Worm (Caenorhabditis elegans): Measurements from ENCODE around the gene sri-40.
"Not testable (repeated sequence)": the region's sequence is repeated elsewhere in the genome, so short reads cannot be mapped to it uniquely, and the experiment has no call there.

sri-40 gene

DNA sequence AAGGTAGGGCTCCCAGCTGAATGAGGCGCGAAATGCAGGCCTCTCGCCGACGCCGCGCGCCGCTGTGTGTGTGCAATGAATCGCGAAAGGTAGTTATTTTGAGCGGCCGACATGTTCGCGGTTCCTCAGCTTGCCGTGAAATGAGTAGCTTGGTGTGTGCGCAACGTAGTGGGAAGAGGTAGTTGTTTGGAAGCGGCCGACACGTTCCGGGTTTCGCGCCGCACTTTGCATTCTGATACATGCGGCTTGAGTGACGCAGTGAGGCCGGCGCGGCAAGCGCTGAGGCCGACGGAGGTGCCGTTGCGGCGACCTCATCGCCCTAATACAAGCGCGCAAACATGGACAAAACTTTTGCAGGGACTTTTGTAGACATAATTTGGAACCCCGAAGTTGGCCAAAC, 18.0 kb downstream of the sri-40 start:
- TF ChIP-seq hmg-11 (tag; optimal IDR thresholded peaks at IDR 0.05): no peak
- TF ChIP-seq nhr-76 (tag; optimal IDR thresholded peaks at IDR 0.05): no peak
- no peak for TF ChIP-seq fos-1 (tag; optimal IDR thresholded peaks at IDR 0.05)
- TF ChIP-seq ztf-11 (tag; optimal IDR thresholded peaks at IDR 0.05): no peak
- no peak for TF ChIP-seq fkh-2 (tag; optimal IDR thresholded peaks at IDR 0.05)
- TF ChIP-seq egl-27 (tag; optimal IDR thresholded peaks at IDR 0.05): no peak
- TF ChIP-seq R02D3.7 (tag; optimal IDR thresholded peaks at IDR 0.05): no peak
- no peak for TF ChIP-seq eor-1 (tag; optimal IDR thresholded peaks at IDR 0.05)

DNA sequence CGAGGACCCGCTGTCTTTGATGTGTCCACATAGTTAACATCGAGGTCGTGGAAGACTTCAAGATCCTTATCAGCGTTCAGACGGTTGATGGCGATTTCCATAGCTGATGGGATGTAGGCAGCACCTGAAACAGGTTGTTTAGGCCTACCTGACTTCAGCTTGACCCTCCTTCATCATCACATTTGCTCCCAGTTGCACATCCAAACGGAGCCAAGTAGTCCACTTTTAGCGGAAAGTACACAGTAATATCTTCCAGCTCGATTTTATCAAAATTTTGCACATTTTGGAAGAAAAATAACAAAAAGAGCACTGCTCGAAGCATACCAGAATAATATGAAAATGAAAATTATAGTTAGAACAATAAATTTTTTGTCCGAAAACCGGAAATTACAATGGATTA, 19.2 kb downstream of the sri-40 start, which contains the start of gene gcy-15:
gcy-15 (minus strand) TSS at position 101 of the 400 bp plus-strand sequence.
- TF ChIP-seq ceh-9 (tag; optimal IDR thresholded peaks at IDR 0.05): no peak
- no peak for TF ChIP-seq nfya-1 (tag; optimal IDR thresholded peaks at IDR 0.05; ENCODE audit: insufficient read depth)
- TF ChIP-seq lin-39 (tag; optimal IDR thresholded peaks at IDR 0.05): no peak
- TF ChIP-seq mdl-1 (tag; optimal IDR thresholded peaks at IDR 0.05): no peak
- TF ChIP-seq egl-5 (tag; optimal IDR thresholded peaks at IDR 0.05): no peak
- TF ChIP-seq daf-12 (tag; optimal IDR thresholded peaks at IDR 0.05): no peak

DNA sequence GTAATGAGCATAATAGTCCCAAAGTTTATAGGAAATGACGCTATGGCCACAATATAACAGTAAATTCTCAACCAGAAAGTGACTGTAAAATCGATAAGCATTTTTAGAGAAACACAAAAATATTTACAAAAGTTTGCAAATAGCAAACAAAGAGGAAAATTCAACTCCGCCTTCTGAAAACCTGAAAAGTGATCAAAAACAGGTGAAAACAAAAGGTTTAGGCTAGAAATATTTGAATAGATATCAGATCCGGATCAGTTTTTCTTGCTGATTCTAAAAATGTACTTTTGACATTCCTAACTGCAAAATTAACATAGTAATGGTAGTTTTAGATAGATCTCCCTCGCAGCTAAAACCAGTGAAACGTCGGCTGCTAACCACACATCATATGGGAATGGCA, 21.2 kb downstream of the sri-40 start, which contains the start of gene sri-51:
sri-51 (minus strand) TSS at position 101 of the 400 bp plus-strand sequence.
- TF ChIP-seq ceh-16 (tag; optimal IDR thresholded peaks at IDR 0.05) (no peak), tbx-2 (tag; optimal IDR thresholded peaks at IDR 0.05) (no peak), lin-39 (tag; optimal IDR thresholded peaks at IDR 0.05) (no peak), eor-1 (tag; optimal IDR thresholded peaks at IDR 0.05) (no peak), pha-4 (tag; optimal IDR thresholded peaks at IDR 0.05) (no peak), nhr-237 (tag; optimal IDR thresholded peaks at IDR 0.05) (no peak), ama-1 (optimal IDR thresholded peaks at IDR 0.05) (no peak), elt-2 (tag; optimal IDR thresholded peaks at IDR 0.05) (no peak), mdl-1 (tag; optimal IDR thresholded peaks at IDR 0.05) (no peak), fkh-2 (tag; optimal IDR thresholded peaks at IDR 0.05) (no peak), ceh-82 (tag; optimal IDR thresholded peaks at IDR 0.05) (no peak), zag-1 (tag; optimal IDR thresholded peaks at IDR 0.05) (no peak)

DNA sequence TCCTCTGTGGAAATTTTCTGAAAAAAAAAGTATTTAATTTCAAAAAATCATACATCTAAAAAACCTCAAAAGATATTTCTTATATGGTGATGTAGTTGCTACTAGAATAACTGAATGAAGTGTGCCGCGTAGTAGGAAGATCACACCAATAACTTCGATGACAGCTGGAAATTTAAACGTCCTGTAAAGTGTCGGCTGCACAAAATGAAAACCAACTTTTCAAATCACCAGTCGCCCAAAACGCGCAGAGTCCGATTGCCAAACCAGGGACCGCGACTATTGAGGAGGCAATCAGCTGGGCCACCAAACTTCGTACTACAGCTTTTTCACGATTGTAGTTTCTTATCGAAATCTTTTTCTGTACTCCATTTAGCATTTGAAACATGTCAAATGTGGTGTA, 23.5 kb downstream of the sri-40 start, which contains the start of gene sri-48:
sri-48 (minus strand) TSS at position 101 of the 400 bp plus-strand sequence.
- not testable (repeated sequence) for TF ChIP-seq nhr-43 (tag; optimal IDR thresholded peaks at IDR 0.05; ENCODE audit: poor library complexity, severe bottlenecking); sea-2 (GFP tag; optimal IDR thresholded peaks at IDR 0.05); ceh-16 (tag; optimal IDR thresholded peaks at IDR 0.05)

DNA sequence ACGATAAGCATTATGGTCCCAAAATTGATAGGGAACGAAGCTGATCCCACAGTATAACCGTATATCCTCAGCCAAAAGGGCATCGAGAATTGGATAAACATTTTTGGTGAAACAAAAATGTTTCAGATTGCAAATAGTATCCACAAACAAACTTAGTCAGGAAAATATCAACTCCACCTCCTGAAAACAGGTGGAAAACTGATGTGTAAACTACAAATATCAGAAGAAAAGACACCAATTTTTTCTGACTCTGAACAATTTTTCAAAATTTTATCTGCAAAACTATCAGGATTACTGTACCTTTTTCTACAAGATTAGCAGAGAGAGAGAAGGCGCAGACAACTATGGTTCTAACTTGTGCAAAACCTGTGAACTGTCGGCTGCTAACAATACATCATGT, 24.8 kb downstream of the sri-40 start, which contains the start of gene sri-53:
sri-53 (minus strand) TSS at position 101 of the 400 bp plus-strand sequence.
- TF ChIP-seq ztf-11 (tag; optimal IDR thresholded peaks at IDR 0.05) (no peak), unc-39 (tag; optimal IDR thresholded peaks at IDR 0.05) (no peak), hmg-11 (tag; optimal IDR thresholded peaks at IDR 0.05) (no peak), fos-1 (tag; optimal IDR thresholded peaks at IDR 0.05) (no peak), zag-1 (tag; optimal IDR thresholded peaks at IDR 0.05) (no peak), egl-5 (tag; optimal IDR thresholded peaks at IDR 0.05) (no peak), mml-1 (tag; optimal IDR thresholded peaks at IDR 0.05) (no peak), mdl-1 (tag; optimal IDR thresholded peaks at IDR 0.05) (no peak), unc-62 (GFP tag; optimal IDR thresholded peaks at IDR 0.05) (no peak), R02D3.7 (tag; optimal IDR thresholded peaks at IDR 0.05) (no peak), lsy-12 (tag; optimal IDR thresholded peaks at IDR 0.05) (no peak), snpc-4 (tag; optimal IDR thresholded peaks at IDR 0.05) (no peak), pha-4 (tag; optimal IDR thresholded peaks at IDR 0.05) (no peak), elt-1 (tag; optimal IDR thresholded peaks at IDR 0.05) (no peak), eor-1 (tag; optimal IDR thresholded peaks at IDR 0.05) (no peak), lin-39 (tag; optimal IDR thresholded peaks at IDR 0.05) (no peak)

DNA sequence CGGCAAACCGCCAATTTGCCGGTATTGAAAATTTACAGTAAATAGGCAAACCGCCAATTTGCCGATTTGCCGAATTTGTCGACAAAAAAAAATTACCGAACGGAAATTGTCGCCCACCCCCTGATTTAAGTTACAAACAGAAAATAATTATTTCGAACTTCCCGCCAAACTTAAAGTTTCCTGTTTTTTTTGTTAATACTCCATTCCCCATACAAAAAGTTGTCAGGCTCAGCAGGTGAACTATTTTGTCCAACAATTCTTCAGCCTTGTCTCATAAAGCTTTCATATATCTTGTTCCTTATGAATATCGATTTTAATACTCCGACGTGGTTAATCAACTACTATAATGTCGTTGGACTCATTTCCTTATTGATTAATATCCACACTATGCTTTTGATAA, 25.7 kb downstream of the sri-40 start, which contains the start of gene sri-50:
sri-50 (plus strand) TSS at position 301 of the 400 bp plus-strand sequence.
- no peak for TF ChIP-seq nhr-76 (tag; optimal IDR thresholded peaks at IDR 0.05)
- no peak for TF ChIP-seq jun-1 (tag; optimal IDR thresholded peaks at IDR 0.05)
- no peak for TF ChIP-seq pha-4 (tag; optimal IDR thresholded peaks at IDR 0.05)
- no peak for TF ChIP-seq ZK546.5 (tag; optimal IDR thresholded peaks at IDR 0.05)
